Worm (Caenorhabditis elegans) whole organism, young adult: ENCODE data around the gene sel-11.

ENCODE experiments used
- B0019.2 ChIP-seq: fragments of 200-800 bp; sonication (Bioruptor generic); conservative IDR thresholded peaks from 2 replicates; pipeline ENCODE4 v1.3.6; 2022; ENCODE audit warnings: missing genetic modification reagents, missing genetic modification characterization, missing compliant biosample characterization
- B0261.1 ChIP-seq: sonication (generic microtip); optimal IDR thresholded peaks from 2 replicates; lab custom pipeline; 2016; ENCODE audit warnings: mild to moderate bottlenecking, missing genetic modification characterization, moderate library complexity, missing compliant biosample characterization
- C06A6.2 ChIP-seq: fragments of 200-800 bp; sonication (Bioruptor generic); conservative IDR thresholded peaks from 2 replicates; pipeline ENCODE4 v1.3.6; 2022; ENCODE audit warnings: missing genetic modification characterization, missing compliant biosample characterization
- F39B2.1 ChIP-seq: fragments of 200-800 bp; sonication (Bioruptor generic); IDR thresholded peaks from 2 replicates; pipeline ENCODE4 v1.3.6; 2022; ENCODE audit warnings: missing genetic modification reagents, missing genetic modification characterization, missing compliant biosample characterization
- F52B5.7 ChIP-seq: sonication (generic microtip); optimal IDR thresholded peaks from 2 replicates; lab custom pipeline; 2016; ENCODE audit warnings: mild to moderate bottlenecking, missing genetic modification characterization, missing compliant biosample characterization
- F55B11.4 ChIP-seq: sonication (generic microtip); optimal IDR thresholded peaks from 2 replicates; lab custom pipeline; 2016; ENCODE audit warnings: missing compliant biosample characterization, missing genetic modification characterization, borderline replicate concordance; ENCODE audit not compliant: insufficient read depth
- F57C9.4 ChIP-seq: sonication (generic microtip); optimal IDR thresholded peaks from 2 replicates; lab custom pipeline; 2017; ENCODE audit warnings: mild to moderate bottlenecking, missing genetic modification characterization, missing compliant biosample characterization
- K11D2.4 ChIP-seq: fragments of 200-800 bp; sonication (Bioruptor generic); IDR thresholded peaks from 2 replicates; pipeline ENCODE4 v1.3.6; 2022; ENCODE audit warnings: missing genetic modification reagents, missing genetic modification characterization, missing compliant biosample characterization
- T26A5.8 ChIP-seq: sonication (generic microtip); optimal IDR thresholded peaks from 2 replicates; lab custom pipeline; 2016; ENCODE audit warnings: missing genetic modification characterization, missing compliant biosample characterization
- Y53G8AR.9 ChIP-seq: fragments of 200-800 bp; sonication (Bioruptor generic); conservative IDR thresholded peaks from 2 replicates; pipeline ENCODE4 v1.3.6; 2022; ENCODE audit warnings: missing genetic modification reagents, missing genetic modification characterization, missing compliant biosample characterization
- Y56A3A.18 ChIP-seq: fragments of 200-800 bp; sonication (Bioruptor generic); IDR thresholded peaks from 2 replicates; pipeline ENCODE4 v1.3.6; 2022; ENCODE audit warnings: missing genetic modification reagents, missing genetic modification characterization, missing compliant biosample characterization
- aptf-2 ChIP-seq: fragments of 200-800 bp; sonication (Bioruptor generic); conservative IDR thresholded peaks from 2 replicates; pipeline ENCODE4 v1.3.6; 2022; ENCODE audit warnings: missing genetic modification reagents, missing genetic modification characterization, missing compliant biosample characterization
- bed-2 ChIP-seq: fragments of 200-800 bp; sonication (Bioruptor generic); IDR thresholded peaks from 2 replicates; pipeline ENCODE4 v1.3.6; 2022; ENCODE audit warnings: missing genetic modification reagents, missing genetic modification characterization, missing compliant biosample characterization
- ccch-3 ChIP-seq: fragments of 200-800 bp; sonication (Bioruptor generic); optimal IDR thresholded peaks from 2 replicates; lab custom pipeline; 2018; ENCODE audit warnings: mild to moderate bottlenecking, missing genetic modification characterization, missing compliant biosample characterization
- cebp-2 ChIP-seq: fragments of 200-800 bp; sonication (Bioruptor generic); IDR thresholded peaks from 2 replicates; pipeline ENCODE4 v1.3.6; 2022; ENCODE audit warnings: missing genetic modification characterization, missing compliant biosample characterization
- ceh-79 ChIP-seq: sonication (generic microtip); optimal IDR thresholded peaks from 2 replicates; lab custom pipeline; 2017; ENCODE audit warnings: mild to moderate bottlenecking, missing genetic modification characterization, missing compliant biosample characterization
- dox-1 ChIP-seq: fragments of 200-800 bp; sonication (Bioruptor generic); IDR thresholded peaks from 2 replicates; pipeline ENCODE4 v1.3.6; 2022; ENCODE audit warnings: missing genetic modification reagents, missing genetic modification characterization, missing compliant biosample characterization
- egl-18 ChIP-seq: fragments of 200-800 bp; sonication (Bioruptor generic); IDR thresholded peaks from 2 replicates; pipeline ENCODE4 v1.3.6; 2022; ENCODE audit warnings: missing genetic modification reagents, missing genetic modification characterization, missing compliant biosample characterization
- egl-44 ChIP-seq: fragments of 200-800 bp; sonication (Bioruptor generic); IDR thresholded peaks from 2 replicates; pipeline ENCODE4 v1.3.6; 2022; ENCODE audit warnings: missing genetic modification reagents, missing genetic modification characterization, missing compliant biosample characterization
- egrh-3 ChIP-seq: fragments of 200-800 bp; sonication (Bioruptor generic); IDR thresholded peaks from 2 replicates; pipeline ENCODE4 v1.3.6; 2022; ENCODE audit warnings: missing genetic modification reagents, missing genetic modification characterization, missing compliant biosample characterization
- ekl-4 ChIP-seq: fragments of 200-800 bp; sonication (Bioruptor generic); IDR thresholded peaks from 2 replicates; pipeline ENCODE4 v1.3.6; 2022; ENCODE audit warnings: missing genetic modification reagents, missing genetic modification characterization, missing compliant biosample characterization
- fkh-3 ChIP-seq: sonication (generic microtip); optimal IDR thresholded peaks from 2 replicates; lab custom pipeline; 2016; ENCODE audit warnings: mild to moderate bottlenecking, missing genetic modification characterization, missing compliant biosample characterization
- gei-17 ChIP-seq: fragments of 200-800 bp; sonication (Bioruptor generic); optimal IDR thresholded peaks from 2 replicates; lab custom pipeline; 2018; ENCODE audit warnings: mild to moderate bottlenecking, missing genetic modification characterization, missing compliant biosample characterization
- hlh-12 ChIP-seq: sonication (generic microtip); optimal IDR thresholded peaks from 2 replicates; lab custom pipeline; 2016; ENCODE audit warnings: missing genetic modification characterization, missing compliant biosample characterization
- hmg-1.2 ChIP-seq: fragments of 200-800 bp; sonication (Bioruptor generic); IDR thresholded peaks from 2 replicates; pipeline ENCODE4 v1.3.6; 2022; ENCODE audit warnings: missing genetic modification reagents, missing genetic modification characterization, missing compliant biosample characterization
- hmg-20 ChIP-seq: fragments of 200-800 bp; sonication (Bioruptor generic); IDR thresholded peaks from 2 replicates; pipeline ENCODE4 v1.3.6; 2022; ENCODE audit warnings: missing genetic modification reagents, missing genetic modification characterization, missing compliant biosample characterization
- let-607 ChIP-seq, 2 experiments: fragments of 200-800 bp in 1 of 2; sonication (Bioruptor generic) in 1 of 2; sonication (generic microtip) in 1 of 2; optimal IDR thresholded peaks; 2 replicates each; lab custom pipeline; 2016 to 2018; ENCODE audit warnings: mild to moderate bottlenecking in 2 of 2, missing compliant biosample characterization in 2 of 2, missing genetic modification characterization in 2 of 2, moderate library complexity in 2 of 2, missing genotype in 1 of 2
- lin-35 ChIP-seq, 3 experiments: fragments of 150-350 bp in 2 of 3; sonication (generic microtip) in 1 of 3; optimal IDR thresholded peaks; 2 replicates each; lab custom pipeline; 2014 to 2018; ENCODE audit warnings: missing biosample characterization in 3 of 3, missing genetic modification characterization in 3 of 3, missing genetic modification reagents in 3 of 3
- madf-3 ChIP-seq: fragments of 200-800 bp; sonication (Bioruptor generic); IDR thresholded peaks from 2 replicates; pipeline ENCODE4 v1.3.6; 2022; ENCODE audit warnings: missing genetic modification reagents, missing genetic modification characterization, missing compliant biosample characterization
- nfya-1 ChIP-seq: sonication (generic microtip); optimal IDR thresholded peaks from 2 replicates; lab custom pipeline; 2017; ENCODE audit warnings: antibody characterized with exemption, missing compliant biosample characterization, missing genetic modification characterization, borderline replicate concordance; ENCODE audit not compliant: insufficient read depth
- nfyb-1 ChIP-seq: fragments of 200-800 bp; sonication (Bioruptor generic); IDR thresholded peaks from 2 replicates; pipeline ENCODE4 v1.3.6; 2022; ENCODE audit warnings: missing genetic modification reagents, missing genetic modification characterization, missing compliant biosample characterization
- nhr-80 ChIP-seq: sonication (generic microtip); optimal IDR thresholded peaks from 2 replicates; lab custom pipeline; 2016; ENCODE audit warnings: missing genetic modification characterization, missing compliant biosample characterization
- pbrm-1 ChIP-seq: fragments of 200-800 bp; sonication (Bioruptor generic); IDR thresholded peaks from 2 replicates; pipeline ENCODE4 v1.3.6; 2022; ENCODE audit warnings: missing genetic modification reagents, missing genetic modification characterization, missing compliant biosample characterization
- pha-4 ChIP-seq: fragments of 150-350 bp; sonication (generic microtip); optimal IDR thresholded peaks from 2 replicates; lab custom pipeline; 2014; ENCODE audit warnings: missing biosample characterization, missing genetic modification reagents, missing genetic modification characterization
- rec-8 ChIP-seq, 2 experiments: sonication (generic microtip); optimal IDR thresholded peaks; 2 replicates each; lab custom pipeline; 2016; ENCODE audit warnings: mild to moderate bottlenecking in 2 of 2, missing genetic modification characterization in 2 of 2, missing genetic modification reagents in 2 of 2, missing genotype in 2 of 2, missing biosample characterization in 1 of 2, missing compliant biosample characterization in 1 of 2, moderate library complexity in 1 of 2
- snpc-1.1 ChIP-seq: sonication (generic microtip); optimal IDR thresholded peaks from 2 replicates; lab custom pipeline; 2017; ENCODE audit warnings: missing genetic modification characterization, mild to moderate bottlenecking, missing compliant biosample characterization, antibody characterized with exemption, moderate library complexity, missing genotype, missing genetic modification reagents; ENCODE audit not compliant: insufficient read depth
- snpc-1.3 ChIP-seq: sonication (generic microtip); optimal IDR thresholded peaks from 2 replicates; lab custom pipeline; 2017; ENCODE audit warnings: missing genetic modification characterization, mild to moderate bottlenecking, missing compliant biosample characterization, antibody characterized with exemption, moderate library complexity, missing genotype, missing genetic modification reagents; ENCODE audit not compliant: insufficient read depth
- sptf-2 ChIP-seq: fragments of 200-800 bp; sonication (Bioruptor generic); optimal IDR thresholded peaks from 2 replicates; lab custom pipeline; 2018; ENCODE audit warnings: mild to moderate bottlenecking, missing genetic modification characterization, missing compliant biosample characterization
- tlf-1 ChIP-seq: fragments of 200-800 bp; sonication (Bioruptor generic); optimal IDR thresholded peaks from 2 replicates; lab custom pipeline; 2018; ENCODE audit warnings: mild to moderate bottlenecking, missing genetic modification characterization, missing compliant biosample characterization
- unc-62 ChIP-seq: fragments of 150-350 bp; optimal IDR thresholded peaks from 2 replicates; lab custom pipeline; 2014; ENCODE audit warnings: missing biosample characterization, missing genetic modification reagents, missing genetic modification characterization
- zim-3 ChIP-seq: sonication (generic microtip); optimal IDR thresholded peaks from 2 replicates; lab custom pipeline; 2017; ENCODE audit warnings: mild to moderate bottlenecking, missing genetic modification characterization, moderate library complexity, missing compliant biosample characterization
- ztf-3 ChIP-seq: fragments of 200-800 bp; sonication (Bioruptor generic); optimal IDR thresholded peaks from 2 replicates; lab custom pipeline; 2018; ENCODE audit warnings: mild to moderate bottlenecking, missing genetic modification characterization, missing compliant biosample characterization
- ztf-6 ChIP-seq: fragments of 200-800 bp; sonication (Bioruptor generic); IDR thresholded peaks from 2 replicates; pipeline ENCODE4 v1.3.6; 2022; ENCODE audit warnings: missing genetic modification reagents, missing genetic modification characterization, missing compliant biosample characterization

Gene sel-11

DNA sequence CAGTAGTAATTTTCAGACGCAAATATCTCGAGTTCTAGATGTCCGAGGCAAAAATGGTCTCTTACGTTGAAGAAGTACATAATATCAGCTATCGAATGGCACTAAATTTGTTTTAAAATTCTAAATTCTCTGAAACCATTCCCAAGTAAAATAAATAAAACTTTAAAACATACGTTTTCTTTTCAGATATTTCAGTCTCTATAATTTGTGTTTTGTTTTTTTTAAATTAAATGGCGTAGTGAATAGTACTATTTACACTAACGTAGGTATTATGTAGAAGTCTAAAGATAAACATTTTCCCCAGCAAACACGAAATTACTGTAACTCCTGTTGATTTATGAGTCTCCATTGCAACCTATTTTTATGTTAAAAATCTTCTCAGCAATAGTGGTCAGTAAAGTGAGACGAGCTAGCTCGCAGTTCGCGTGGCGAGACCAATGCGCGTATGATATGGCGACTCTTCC is 50.2 kb downstream of the sel-11 start (continued):
- TF ChIP-seq F57C9.4 (tag; lab: Kevin White, UChicago) (no peak), ekl-4 (GFP tag; lab: Robert Waterston, UW) (peak; percentile 29; the same call in 1 of the 2 replicates), nfya-1 (tag; lab: Kevin White, UChicago) (no peak), bed-2 (GFP tag; lab: Robert Waterston, UW) (no peak), pbrm-1 (GFP tag; lab: Robert Waterston, UW) (peak; percentile 66; the same call in 1 of the 2 replicates), egl-18 (GFP tag; lab: Robert Waterston, UW) (no peak), F55B11.4 (tag; lab: Kevin White, UChicago) (no peak), unc-62 (GFP tag; lab: Kevin White, UChicago) (no peak), aptf-2 (GFP tag; lab: Robert Waterston, UW) (no peak), let-607 (tag; optimal IDR thresholded peaks at IDR 0.05; lab: Kevin White, UChicago) (no peak), Y56A3A.18 (GFP tag; lab: Robert Waterston, UW) (peak; percentile 91), dox-1 (peak; percentile 31; the same call in 1 of the 2 replicates), zim-3 (tag; lab: Kevin White, UChicago) (no peak), egl-44 (GFP tag; lab: Robert Waterston, UW) (peak; percentile 78), B0019.2 (GFP tag; lab: Robert Waterston, UW) (no peak), pha-4 (tag; lab: Kevin White, UChicago) (no peak), cebp-2 (no peak), F39B2.1 (GFP tag; lab: Robert Waterston, UW) (no peak), rec-8 (tag; optimal IDR thresholded peaks at IDR 0.05; lab: Kevin White, UChicago) (no peak), F52B5.7 (tag; lab: Kevin White, UChicago) (no peak), hmg-20 (GFP tag; lab: Robert Waterston, UW) (no peak; the same call in 1 of the 2 replicates)

ce11 chrV:11818064-11818463 is 50.9 kb downstream of the sel-11 start:
- TF ChIP-seq snpc-1.3 (tag; lab: Kevin White, UChicago) (no peak), nfyb-1 (peak; percentile 50), madf-3 (GFP tag; lab: Robert Waterston, UW) (no peak), ekl-4 (GFP tag; lab: Robert Waterston, UW) (peak; percentile 37; the same call in 1 of the 2 replicates), hlh-12 (tag; lab: Kevin White, UChicago) (no peak), Y53G8AR.9 (0 out of 2 replicates have a peak, but pooled peaks have one; percentile 40), C06A6.2 (GFP tag; lab: Robert Waterston, UW) (0 out of 2 replicates have a peak, but pooled peaks have one; percentile 10), let-607 (tag; optimal IDR thresholded peaks at IDR 0.05; lab: Kevin White, UChicago) (no peak), ccch-3 (GFP tag; lab: Kevin White, UChicago) (no peak), hmg-1.2 (GFP tag; lab: Robert Waterston, UW) (0 out of 2 replicates have a peak, but pooled peaks have one; percentile 3)

DNA sequence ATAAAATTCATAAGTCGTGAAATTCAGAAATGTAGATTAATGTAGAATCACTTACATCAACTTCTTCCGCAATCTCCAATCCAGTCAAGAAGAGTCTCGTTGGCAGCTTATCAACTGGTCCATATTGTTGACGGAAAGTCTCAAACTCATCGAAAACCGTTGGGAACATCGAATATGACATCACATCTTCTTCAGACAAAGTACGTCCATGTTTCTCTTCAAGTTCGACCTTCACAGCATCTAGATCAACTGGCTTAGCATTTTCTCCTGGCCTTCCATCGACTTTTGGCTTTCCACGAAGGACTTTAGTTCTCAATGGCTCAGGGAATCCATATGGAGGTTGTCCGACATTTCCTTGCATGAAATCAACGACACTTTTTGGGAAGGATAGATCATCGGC is 51.7 kb downstream of the sel-11 start:
- TF ChIP-seq ztf-3 (GFP tag; lab: Kevin White, UChicago) (no peak), lin-35 (GFP tag; optimal IDR thresholded peaks at IDR 0.05; lab: Kevin White, UChicago) (peak in 1 of 3 experiments; percentile 18), T26A5.8 (tag; lab: Kevin White, UChicago) (no peak), B0261.1 (tag; lab: Kevin White, UChicago) (no peak), nhr-80 (no peak), fkh-3 (tag; lab: Kevin White, UChicago) (no peak), K11D2.4 (GFP tag; lab: Robert Waterston, UW) (no peak), hlh-12 (tag; lab: Kevin White, UChicago) (no peak), gei-17 (GFP tag; lab: Kevin White, UChicago) (no peak), ceh-79 (no peak), sptf-2 (GFP tag; lab: Kevin White, UChicago) (no peak), hmg-1.2 (GFP tag; lab: Robert Waterston, UW) (peak; percentile 19; the same call in 1 of the 2 replicates), ztf-6 (GFP tag; lab: Robert Waterston, UW) (no peak), tlf-1 (no peak), egrh-3 (GFP tag; lab: Robert Waterston, UW) (no peak), nfyb-1 (peak; percentile 24; the same call in 1 of the 2 replicates), snpc-1.1 (tag; lab: Kevin White, UChicago) (no peak), cebp-2 (no peak)
